Worm (Caenorhabditis elegans) whole organism, early embryonic: ENCODE results near the gene Y7A5A.1.

Experiments
- ama-1 ChIP-seq: fragments of 150-350 bp; optimal IDR thresholded peaks from 2 replicates; lab custom pipeline; 2014
- ceh-36 ChIP-seq: sonication (generic microtip); optimal IDR thresholded peaks from 2 replicates; lab custom pipeline; 2016; ENCODE audit warnings: missing genetic modification characterization, inconsistent platforms, missing compliant biosample characterization
- tbx-11 ChIP-seq: fragments of 200-800 bp; sonication (Bioruptor generic); IDR thresholded peaks from 2 replicates; pipeline ENCODE4 v1.3.6; 2022; ENCODE audit warnings: missing genetic modification characterization, missing compliant biosample characterization
- tra-4 ChIP-seq: sonication (generic microtip); optimal IDR thresholded peaks from 2 replicates; lab custom pipeline; 2017; ENCODE audit warnings: missing genetic modification characterization, missing compliant biosample characterization

- TF ChIP-seq ceh-36: no peak
- no peak for TF ChIP-seq tbx-11 (GFP tag; lab: Robert Waterston, UW)
- TF ChIP-seq tra-4 (tag; lab: Kevin White, UChicago): no peak
- TF ChIP-seq ama-1: no peak
Observed at ce11 chrX:15731668-15732067, 39.6 kb downstream of the Y7A5A.1 start, which contains the start of gene lin-15A.
